Worm (Caenorhabditis elegans) whole organism, L4 larva: ENCODE measurements around the gene his-7.

Source experiments
- ama-1 ChIP-seq: fragments of 150-350 bp; optimal IDR thresholded peaks from 2 replicates; lab custom pipeline; 2014; ENCODE audit warnings: inconsistent platforms, mixed read lengths
- arid-1 ChIP-seq: fragments of 200-800 bp; sonication (Bioruptor generic); conservative IDR thresholded peaks from 2 replicates; pipeline ENCODE4 v1.3.6; 2022; ENCODE audit warnings: missing genetic modification reagents, missing genetic modification characterization, missing compliant biosample characterization
- ceh-28 ChIP-seq: fragments of 150-350 bp; optimal IDR thresholded peaks from 2 replicates; lab custom pipeline; 2014; ENCODE audit warnings: missing biosample characterization, missing genetic modification reagents, missing genetic modification characterization
- fkh-10 ChIP-seq: fragments of 150-350 bp; optimal IDR thresholded peaks from 2 replicates; lab custom pipeline; 2014; ENCODE audit warnings: missing biosample characterization, missing genetic modification reagents, missing genetic modification characterization
- hlh-11 ChIP-seq: fragments of 200-800 bp; sonication (Bioruptor generic); optimal IDR thresholded peaks from 2 replicates; lab custom pipeline; 2018; ENCODE audit warnings: mild to moderate bottlenecking, missing genetic modification characterization, missing compliant biosample characterization
- jun-1 ChIP-seq: fragments of 150-350 bp; optimal IDR thresholded peaks from 2 replicates; lab custom pipeline; 2014; ENCODE audit warnings: missing biosample characterization, missing genetic modification reagents, missing genetic modification characterization
- lin-39 ChIP-seq: fragments of 150-350 bp; optimal IDR thresholded peaks from 2 replicates; lab custom pipeline; 2014; ENCODE audit warnings: missing biosample characterization, missing genetic modification reagents, missing genetic modification characterization
- lsy-2 ChIP-seq, 2 experiments: fragments of 150-350 bp in 1 of 2; sonication (generic microtip) in 1 of 2; optimal IDR thresholded peaks; 2 replicates each; lab custom pipeline; 2014 to 2017; ENCODE audit warnings: missing biosample characterization in 2 of 2, missing genetic modification characterization in 2 of 2
- nhr-76 ChIP-seq: fragments of 150-350 bp; optimal IDR thresholded peaks from 2 replicates; lab custom pipeline; 2014; ENCODE audit warnings: missing biosample characterization, missing genetic modification characterization
- nhr-77 ChIP-seq: fragments of 150-350 bp; optimal IDR thresholded peaks from 2 replicates; lab custom pipeline; 2014; ENCODE audit warnings: missing biosample characterization, missing genetic modification characterization
- snpc-4 ChIP-seq: fragments of 150-350 bp; optimal IDR thresholded peaks from 2 replicates; lab custom pipeline; 2014; ENCODE audit warnings: missing biosample characterization, missing genetic modification characterization
- zag-1 ChIP-seq: fragments of 150-350 bp; optimal IDR thresholded peaks from 2 replicates; lab custom pipeline; 2014; ENCODE audit warnings: missing biosample characterization, missing genetic modification characterization
- zip-2 ChIP-seq: fragments of 150-350 bp; optimal IDR thresholded peaks from 2 replicates; lab custom pipeline; 2014; ENCODE audit warnings: missing biosample characterization, missing genetic modification characterization

DNA sequence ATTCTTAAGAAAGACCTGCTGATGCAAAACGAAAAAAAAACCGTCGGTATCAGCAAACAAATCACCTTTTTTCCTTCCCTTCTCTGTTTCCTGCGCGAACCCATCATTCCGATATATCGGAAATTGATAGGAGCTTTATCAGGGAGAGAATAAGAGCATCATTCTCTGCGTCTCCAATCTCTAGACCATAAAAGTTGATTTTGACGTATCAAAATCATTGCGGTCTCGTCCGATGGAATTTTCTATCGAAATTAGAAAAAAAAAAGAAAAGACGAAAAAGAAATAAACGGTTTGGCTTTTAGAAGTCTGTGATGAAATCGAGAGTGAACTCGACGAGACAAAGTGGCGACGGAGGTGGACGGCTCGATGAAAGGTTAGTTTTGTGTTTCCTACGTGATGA lies 15.8 kb downstream of the his-7 start, which contains the start of gene stdh-4:
- TF ChIP-seq fkh-10 (GFP tag; lab: Kevin White, UChicago) (no peak), zag-1 (tag; lab: Kevin White, UChicago) (no peak), snpc-4 (no peak), arid-1 (GFP tag; lab: Robert Waterston, UW) (no peak), lin-39 (no peak), lsy-2 (tag; optimal IDR thresholded peaks at IDR 0.05; lab: Kevin White, UChicago) (no peak), nhr-76 (tag; lab: Kevin White, UChicago) (no peak), jun-1 (no peak), ceh-28 (tag; lab: Kevin White, UChicago) (no peak), nhr-77 (tag; lab: Kevin White, UChicago) (no peak), hlh-11 (no peak), ama-1 (lab: Kevin White, UChicago) (no peak), zip-2 (tag; lab: Kevin White, UChicago) (no peak)
